Fruit fly (Drosophila melanogaster): Measurements from ENCODE around the gene Ugt49B2.

Gene Ugt49B2

DNA sequence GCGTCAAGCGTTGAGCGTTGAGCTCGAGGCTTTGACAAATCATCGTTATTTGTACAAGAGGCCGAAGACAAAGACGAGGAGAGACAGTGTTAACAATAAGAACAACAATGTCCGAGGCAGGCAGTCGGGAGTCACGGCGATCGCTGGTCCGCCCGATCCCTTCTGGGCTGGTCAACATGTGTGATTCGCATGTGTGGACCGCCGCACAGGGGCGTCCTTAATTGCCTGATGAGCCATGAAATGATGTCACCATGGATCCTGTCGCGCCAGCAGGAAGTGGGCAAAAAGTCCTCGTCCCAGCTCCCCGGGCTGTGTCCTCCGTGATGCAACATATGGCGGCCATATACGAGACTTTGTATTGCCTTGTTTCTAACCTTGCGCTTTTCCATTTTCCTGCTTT lies 19.6 kb downstream of the Ugt49B2 start:
- TF ChIP-seq CG16779 (tag; optimal IDR thresholded peaks at IDR 0.05) (no peak), OdsH (GFP tag; optimal IDR thresholded peaks at IDR 0.05) (no peak), cyc (GFP tag; optimal IDR thresholded peaks at IDR 0.05) (no peak), spab (GFP tag; optimal IDR thresholded peaks at IDR 0.05) (no peak), Hr39 (GFP tag; optimal IDR thresholded peaks at IDR 0.05) (no peak), CG7368 (GFP tag; optimal IDR thresholded peaks at IDR 0.05) (no peak), Eip78C (GFP tag) (no peak), Ets21C (GFP tag; optimal IDR thresholded peaks at IDR 0.05) (no peak), vri (GFP tag; optimal IDR thresholded peaks at IDR 0.05) (no peak), Sox14 (GFP tag; optimal IDR thresholded peaks at IDR 0.05) (no peak), CG1621 (tag; optimal IDR thresholded peaks at IDR 0.05) (no peak), Hr4 (GFP tag; optimal IDR thresholded peaks at IDR 0.05) (no peak), CG8119 (GFP tag; IDR thresholded peaks at IDR 0.05) (no peak), achi (GFP tag; optimal IDR thresholded peaks at IDR 0.05) (no peak), CG8632 (GFP tag; optimal IDR thresholded peaks at IDR 0.05) (no peak), topi (GFP tag; optimal IDR thresholded peaks at IDR 0.05) (no peak), Eip75B (GFP tag; optimal IDR thresholded peaks at IDR 0.05) (no peak), CG10669 (GFP tag; optimal IDR thresholded peaks at IDR 0.05) (no peak)

dm6 chr3R:21378595-21378994 lies 20.9 kb downstream of the Ugt49B2 start, which contains the start of gene tin:
TSS of gene tin (plus strand) at chr3R:21378977.
- TF ChIP-seq CG34406 (GFP tag; optimal IDR thresholded peaks at IDR 0.05) (peak; percentile 94), CG11294 (GFP tag; IDR thresholded peaks at IDR 0.05) (peak; percentile 87), fd59A (GFP tag; optimal IDR thresholded peaks at IDR 0.05) (peak; percentile 86), salr (GFP tag; optimal IDR thresholded peaks at IDR 0.05) (peak; percentile 80 to 86), CG8632 (GFP tag; optimal IDR thresholded peaks at IDR 0.05) (peak; percentile 93), Hr4 (GFP tag; optimal IDR thresholded peaks at IDR 0.05) (peak; percentile 82), CG3032 (tag; optimal IDR thresholded peaks at IDR 0.05) (peak; percentile 96), CG6854 (GFP tag; optimal IDR thresholded peaks at IDR 0.05) (peak; percentile 86), CG10631 (GFP tag; optimal IDR thresholded peaks at IDR 0.05) (peak; percentile 94), Gug (GFP tag; IDR thresholded peaks at IDR 0.05) (peak; percentile 92), Ets21C (GFP tag; optimal IDR thresholded peaks at IDR 0.05) (peak; percentile 68), Smox (GFP tag; optimal IDR thresholded peaks at IDR 0.05) (peak; percentile 91), pdm3 (GFP tag; optimal IDR thresholded peaks at IDR 0.05) (peak; percentile 87), CG10669 (GFP tag; optimal IDR thresholded peaks at IDR 0.05) (peak; percentile 92), CG31627 (GFP tag; optimal IDR thresholded peaks at IDR 0.05) (peak; percentile 74), acj6 (GFP tag; optimal IDR thresholded peaks at IDR 0.05) (peak; percentile 95), CG1621 (tag; optimal IDR thresholded peaks at IDR 0.05) (peak; percentile 90), eg (GFP tag; IDR thresholded peaks at IDR 0.05) (peak; percentile 98), Blimp-1 (GFP tag; optimal IDR thresholded peaks at IDR 0.05) (peak; percentile 82), Met (GFP tag; optimal IDR thresholded peaks at IDR 0.05) (peak; percentile 93), Hr38 (GFP tag; optimal IDR thresholded peaks at IDR 0.05) (no peak), Sox102F (GFP tag; optimal IDR thresholded peaks at IDR 0.05) (peak; percentile 92), CG32006 (GFP tag; optimal IDR thresholded peaks at IDR 0.05) (peak; percentile 91), cyc (GFP tag; optimal IDR thresholded peaks at IDR 0.05) (peak; percentile 83), CG3919 (GFP tag; optimal IDR thresholded peaks at IDR 0.05) (peak; percentile 95), CG6276 (GFP tag; optimal IDR thresholded peaks at IDR 0.05) (peak; percentile 92), lz (GFP tag; optimal IDR thresholded peaks at IDR 0.05) (peak; percentile 89), OdsH (GFP tag; optimal IDR thresholded peaks at IDR 0.05) (peak; percentile 92), CG6163 (GFP tag; IDR thresholded peaks at IDR 0.05) (peak; percentile 98), Hr39 (GFP tag; optimal IDR thresholded peaks at IDR 0.05) (peak; percentile 77), Eip78C (GFP tag) (peak; percentile 98), CG11902 (GFP tag; optimal IDR thresholded peaks at IDR 0.05) (peak; percentile 76), CG16779 (tag; optimal IDR thresholded peaks at IDR 0.05) (peak; percentile 85), vri (GFP tag; optimal IDR thresholded peaks at IDR 0.05) (peak; percentile 91), CG9139 (GFP tag; optimal IDR thresholded peaks at IDR 0.05) (peak; percentile 86), Ets96B (tag; optimal IDR thresholded peaks at IDR 0.05) (peak; percentile 95), Sox14 (GFP tag; optimal IDR thresholded peaks at IDR 0.05) (peak; percentile 87), dac (GFP tag; optimal IDR thresholded peaks at IDR 0.05) (peak; percentile 80), fd85E (GFP tag; optimal IDR thresholded peaks at IDR 0.05) (peak; percentile 64), spab (GFP tag; optimal IDR thresholded peaks at IDR 0.05) (peak; percentile 91), net (GFP tag; optimal IDR thresholded peaks at IDR 0.05) (peak; percentile 93), CG8119 (GFP tag; IDR thresholded peaks at IDR 0.05) (peak; percentile 97), Sox15 (GFP tag; optimal IDR thresholded peaks at IDR 0.05) (peak; percentile 72), Eip75B (GFP tag; optimal IDR thresholded peaks at IDR 0.05) (peak; percentile 86), svp (GFP tag) (peak; percentile 97), Eip93F (GFP tag; optimal IDR thresholded peaks at IDR 0.05) (peak; percentile 89)

Data from whole organism, prepupa.